Fruit fly (Drosophila melanogaster): ENCODE data around the gene CG14322.

Gene CG14322

dm6 chr3R:17613549-17613948 lies 33.9 kb upstream of the CG14322 start, which contains the start of gene CG14327:
TSS of gene CG14327 (plus strand) at chr3R:17613709.
- TF ChIP-seq usp (GFP tag; optimal IDR thresholded peaks at IDR 0.05), result no peak
- no peak for TF ChIP-seq CG8478 (optimal IDR thresholded peaks at IDR 0.05)
- TF ChIP-seq psq (optimal IDR thresholded peaks at IDR 0.05), result no peak
- no peak for TF ChIP-seq EcR (GFP tag; optimal IDR thresholded peaks at IDR 0.05)
- TF ChIP-seq Dll (optimal IDR thresholded peaks at IDR 0.05), result no peak
- TF ChIP-seq pan (optimal IDR thresholded peaks at IDR 0.05), result no peak

dm6 chr3R:17615076-17615475 lies 32.4 kb upstream of the CG14322 start:
- TF ChIP-seq psq (optimal IDR thresholded peaks at IDR 0.05) (no peak), pan (optimal IDR thresholded peaks at IDR 0.05) (no peak), EcR (GFP tag; optimal IDR thresholded peaks at IDR 0.05) (no peak), Dll (optimal IDR thresholded peaks at IDR 0.05) (no peak), usp (GFP tag; optimal IDR thresholded peaks at IDR 0.05) (no peak), CG8478 (optimal IDR thresholded peaks at IDR 0.05) (no peak)

dm6 chr3R:17615746-17616145 lies 31.7 kb upstream of the CG14322 start:
- TF ChIP-seq usp (GFP tag; optimal IDR thresholded peaks at IDR 0.05), result no peak
- no peak for TF ChIP-seq psq (optimal IDR thresholded peaks at IDR 0.05)
- TF ChIP-seq Dll (optimal IDR thresholded peaks at IDR 0.05), result no peak
- no peak for TF ChIP-seq pan (optimal IDR thresholded peaks at IDR 0.05)

DNA sequence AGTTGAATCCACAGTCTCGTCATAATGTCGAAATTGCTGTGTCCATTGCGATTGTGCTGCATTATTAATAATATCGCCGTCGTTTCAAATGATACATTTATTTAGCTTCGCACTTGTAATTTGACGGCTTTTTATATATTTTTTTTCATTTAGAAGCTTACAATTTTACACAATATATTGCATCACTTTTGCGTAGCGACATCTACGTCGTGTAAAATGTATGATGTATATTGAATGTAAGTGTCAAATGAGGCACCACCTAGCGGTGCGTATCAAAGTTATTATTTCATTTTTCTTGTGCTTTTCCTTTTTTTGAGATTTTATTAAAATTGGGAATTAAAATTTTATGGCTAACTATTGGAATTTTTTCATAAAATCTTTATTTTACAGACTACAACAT lies 30.9 kb upstream of the CG14322 start:
- TF ChIP-seq CG8478 (optimal IDR thresholded peaks at IDR 0.05) (no peak), pan (optimal IDR thresholded peaks at IDR 0.05) (no peak)

dm6 chr3R:17617121-17617975 lies 30.1 kb upstream of the CG14322 start:
- TF ChIP-seq EcR (GFP tag; optimal IDR thresholded peaks at IDR 0.05), result no peak
- no peak for TF ChIP-seq CG8478 (optimal IDR thresholded peaks at IDR 0.05)
- TF ChIP-seq pan (optimal IDR thresholded peaks at IDR 0.05), result no peak
- TF ChIP-seq Dll (optimal IDR thresholded peaks at IDR 0.05), result no peak
- TF ChIP-seq psq (optimal IDR thresholded peaks at IDR 0.05), result no peak
- no peak for TF ChIP-seq usp (GFP tag; optimal IDR thresholded peaks at IDR 0.05)

dm6 chr3R:17617976-17618308 lies 29.5 kb upstream of the CG14322 start:
- no peak for TF ChIP-seq Dll (optimal IDR thresholded peaks at IDR 0.05)
- no peak for TF ChIP-seq CG8478 (optimal IDR thresholded peaks at IDR 0.05)
- TF ChIP-seq psq (optimal IDR thresholded peaks at IDR 0.05), result no peak
- no peak for TF ChIP-seq EcR (GFP tag; optimal IDR thresholded peaks at IDR 0.05)
- TF ChIP-seq usp (GFP tag; optimal IDR thresholded peaks at IDR 0.05), result no peak
- no peak for TF ChIP-seq pan (optimal IDR thresholded peaks at IDR 0.05)

DNA sequence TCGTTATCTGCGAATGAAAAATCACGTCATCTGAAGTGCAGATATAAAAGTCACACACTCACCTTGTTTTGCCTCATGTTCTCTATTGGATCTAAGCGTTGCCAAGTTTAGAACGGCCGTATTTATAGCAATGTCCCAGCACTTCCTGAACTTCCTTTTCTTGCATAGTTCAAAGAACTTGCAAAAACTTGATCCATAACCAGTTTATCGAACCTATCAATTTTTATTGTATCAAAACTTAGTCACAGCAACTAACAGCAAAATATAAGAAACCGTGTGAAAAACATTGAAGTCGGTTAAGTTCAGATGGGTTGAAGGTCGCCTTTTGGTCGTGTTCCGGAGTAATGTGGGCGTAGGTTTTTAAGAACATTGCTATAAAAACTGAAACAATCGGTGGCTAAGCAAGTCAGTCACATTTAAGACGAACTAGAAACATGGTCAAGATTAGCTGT lies 28.8 kb upstream of the CG14322 start, which contains the start of the genes CG14324 and CG14326:
Gene CG14324 (minus strand): TSS at position 101 of the 452 bp plus-strand sequence.
Gene CG14326 (plus strand): TSS at position 402 of the 452 bp plus-strand sequence.
- TF ChIP-seq psq (optimal IDR thresholded peaks at IDR 0.05) (no peak), EcR (GFP tag; optimal IDR thresholded peaks at IDR 0.05) (peak in 1 of 2 experiments; percentile 13)

DNA sequence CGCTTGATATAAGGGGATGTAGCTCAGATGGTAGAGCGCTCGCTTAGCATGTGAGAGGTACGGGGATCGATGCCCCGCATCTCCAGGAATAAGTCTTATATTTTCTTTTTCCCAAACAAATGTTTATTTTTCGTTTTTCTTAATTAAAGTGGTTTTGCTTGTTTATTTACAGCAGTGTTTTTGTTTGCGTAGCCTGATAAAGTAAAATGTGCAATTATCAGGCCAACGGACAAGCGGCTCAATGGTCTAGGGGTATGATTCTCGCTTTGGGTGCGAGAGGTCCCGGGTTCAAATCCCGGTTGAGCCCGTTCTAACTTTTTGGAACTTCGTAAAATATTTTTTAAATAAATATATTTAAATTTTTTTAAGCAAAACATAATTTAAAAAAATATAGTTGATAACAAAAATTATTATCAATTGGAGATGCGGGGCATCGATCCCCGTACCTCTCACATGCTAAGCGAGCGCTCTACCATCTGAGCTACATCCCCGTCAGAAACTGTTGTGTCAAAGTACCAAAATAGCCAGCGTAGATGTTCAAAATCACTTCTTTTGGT lies 27.7 kb upstream of the CG14322 start:
- TF ChIP-seq psq (optimal IDR thresholded peaks at IDR 0.05) (no peak), usp (GFP tag; optimal IDR thresholded peaks at IDR 0.05) (no peak), pan (optimal IDR thresholded peaks at IDR 0.05) (no peak), EcR (GFP tag; optimal IDR thresholded peaks at IDR 0.05) (no peak), Dll (optimal IDR thresholded peaks at IDR 0.05) (no peak), CG8478 (optimal IDR thresholded peaks at IDR 0.05) (no peak)

dm6 chr3R:17622062-17622766 lies 25.3 kb upstream of the CG14322 start, which contains the start of gene CG14323:
TSS of gene CG14323 (minus strand) at chr3R:17622112.
- no peak for TF ChIP-seq Dll (optimal IDR thresholded peaks at IDR 0.05)
- TF ChIP-seq CG8478 (optimal IDR thresholded peaks at IDR 0.05), result no peak
- no peak for TF ChIP-seq EcR (GFP tag; optimal IDR thresholded peaks at IDR 0.05)
- no peak for TF ChIP-seq psq (optimal IDR thresholded peaks at IDR 0.05)
- TF ChIP-seq usp (GFP tag; optimal IDR thresholded peaks at IDR 0.05), result no peak
- no peak for TF ChIP-seq pan (optimal IDR thresholded peaks at IDR 0.05)

dm6 chr3R:17624549-17624948 lies 22.9 kb upstream of the CG14322 start:
- TF ChIP-seq EcR (GFP tag; optimal IDR thresholded peaks at IDR 0.05) (no peak), pan (optimal IDR thresholded peaks at IDR 0.05) (no peak), Dll (optimal IDR thresholded peaks at IDR 0.05) (no peak), psq (optimal IDR thresholded peaks at IDR 0.05) (no peak), usp (GFP tag; optimal IDR thresholded peaks at IDR 0.05) (no peak), CG8478 (optimal IDR thresholded peaks at IDR 0.05) (no peak)

DNA sequence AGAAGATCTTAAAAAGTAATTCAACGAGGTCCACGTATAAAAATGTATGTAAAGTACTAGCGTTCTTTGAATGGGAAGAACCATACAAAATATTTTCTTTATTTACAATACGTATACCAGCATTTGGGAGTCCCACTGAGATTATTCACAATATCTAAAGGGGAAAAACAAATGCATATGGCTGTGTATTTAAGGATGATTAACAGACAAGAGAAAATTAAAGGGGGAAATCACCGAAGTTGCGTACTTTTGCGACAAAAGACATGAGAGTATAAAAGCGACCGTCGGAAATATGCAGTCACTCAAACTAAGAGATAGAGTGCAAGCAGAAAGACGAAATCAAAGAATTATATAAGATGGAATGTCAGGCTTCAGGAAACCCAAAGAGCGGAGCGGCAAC lies 22.5 kb upstream of the CG14322 start, which contains the start of gene AttD:
Gene AttD (plus strand): TSS at position 301 of the 400 bp plus-strand sequence.
- TF ChIP-seq pan (optimal IDR thresholded peaks at IDR 0.05), result no peak
- TF ChIP-seq usp (GFP tag; optimal IDR thresholded peaks at IDR 0.05), result no peak
- no peak for TF ChIP-seq Dll (optimal IDR thresholded peaks at IDR 0.05)
- TF ChIP-seq EcR (GFP tag; optimal IDR thresholded peaks at IDR 0.05), result no peak
- TF ChIP-seq CG8478 (optimal IDR thresholded peaks at IDR 0.05), result no peak
- TF ChIP-seq psq (optimal IDR thresholded peaks at IDR 0.05), result no peak

- TF ChIP-seq CG8478 (optimal IDR thresholded peaks at IDR 0.05) (no peak), usp (GFP tag; optimal IDR thresholded peaks at IDR 0.05) (no peak), EcR (GFP tag; optimal IDR thresholded peaks at IDR 0.05) (no peak), pan (optimal IDR thresholded peaks at IDR 0.05) (no peak)
Measured at dm6 chr3R:17626827-17627226, 20.7 kb upstream of the CG14322 start, which contains the start of gene CG14325. TSS of gene CG14325 (plus strand) at chr3R:17627127.

Data from whole organism.